Worm (Caenorhabditis elegans) whole organism, mixed stage, embryonic: ENCODE data around the gene rde-11.

Experiments
- M03D4.4 ChIP-seq: sonication (generic microtip); optimal IDR thresholded peaks from 2 replicates; lab custom pipeline; 2017; ENCODE audit warnings: mild to moderate bottlenecking, missing genetic modification characterization, missing compliant biosample characterization
- bed-3 ChIP-seq: fragments of 200-800 bp; sonication (Bioruptor generic); optimal IDR thresholded peaks from 3 replicates; lab custom pipeline; 2018; ENCODE audit warnings: mild to moderate bottlenecking, missing genetic modification characterization, moderate library complexity, missing compliant biosample characterization
- blmp-1 ChIP-seq: fragments of 150-350 bp; optimal IDR thresholded peaks from 2 replicates; lab custom pipeline; 2014; ENCODE audit warnings: missing biosample characterization, missing genetic modification characterization
- ceh-39 ChIP-seq: fragments of 150-350 bp; optimal IDR thresholded peaks from 2 replicates; lab custom pipeline; 2014; ENCODE audit warnings: missing biosample characterization, missing genetic modification characterization
- ceh-43 ChIP-seq: fragments of 200-800 bp; sonication (Bioruptor generic); optimal IDR thresholded peaks from 2 replicates; lab custom pipeline; 2018; ENCODE audit warnings: mild to moderate bottlenecking, missing genetic modification characterization, moderate library complexity, missing compliant biosample characterization
- ceh-83 ChIP-seq: fragments of 200-800 bp; sonication (Bioruptor generic); optimal IDR thresholded peaks from 2 replicates; lab custom pipeline; 2018; ENCODE audit warnings: mild to moderate bottlenecking, missing genetic modification characterization, missing compliant biosample characterization
- ces-1 ChIP-seq: fragments of 150-350 bp; optimal IDR thresholded peaks from 2 replicates; lab custom pipeline; 2014; ENCODE audit warnings: missing biosample characterization, missing genetic modification reagents, missing genetic modification characterization
- cnd-1 ChIP-seq: fragments of 200-800 bp; sonication (Bioruptor generic); optimal IDR thresholded peaks from 2 replicates; lab custom pipeline; 2018; ENCODE audit warnings: mild to moderate bottlenecking, missing genetic modification characterization, missing compliant biosample characterization
- drap-1 ChIP-seq: fragments of 200-800 bp; sonication (Bioruptor generic); optimal IDR thresholded peaks from 3 replicates; lab custom pipeline; 2018; ENCODE audit warnings: mild to moderate bottlenecking, missing genetic modification characterization, missing compliant biosample characterization
- elt-3 ChIP-seq: fragments of 150-350 bp; optimal IDR thresholded peaks from 2 replicates; lab custom pipeline; 2014; ENCODE audit warnings: missing biosample characterization, missing genetic modification characterization
- flh-1 ChIP-seq: fragments of 200-800 bp; sonication (Bioruptor generic); optimal IDR thresholded peaks from 2 replicates; lab custom pipeline; 2018; ENCODE audit warnings: mild to moderate bottlenecking, missing genetic modification characterization, moderate library complexity, missing compliant biosample characterization
- ham-2 ChIP-seq: fragments of 200-800 bp; sonication (Bioruptor generic); optimal IDR thresholded peaks from 2 replicates; lab custom pipeline; 2018; ENCODE audit warnings: mild to moderate bottlenecking, missing genetic modification characterization, missing compliant biosample characterization
- hlh-1 ChIP-seq: fragments of 150-350 bp; optimal IDR thresholded peaks from 2 replicates; lab custom pipeline; 2014; ENCODE audit warnings: missing biosample characterization, missing genetic modification reagents, missing genetic modification characterization
- lin-32 ChIP-seq: fragments of 200-800 bp; sonication (Bioruptor generic); optimal IDR thresholded peaks from 2 replicates; lab custom pipeline; 2018; ENCODE audit warnings: mild to moderate bottlenecking, missing genetic modification characterization, missing compliant biosample characterization
- lsy-2 ChIP-seq: fragments of 150-350 bp; optimal IDR thresholded peaks from 2 replicates; lab custom pipeline; 2014; ENCODE audit warnings: missing biosample characterization, missing genetic modification characterization
- mab-5 ChIP-seq: fragments of 150-350 bp; optimal IDR thresholded peaks from 2 replicates; lab custom pipeline; 2014; ENCODE audit warnings: missing biosample characterization, missing genetic modification characterization
- mls-2 ChIP-seq: sonication (generic microtip); optimal IDR thresholded peaks from 2 replicates; lab custom pipeline; 2016; ENCODE audit warnings: mild to moderate bottlenecking, missing genetic modification characterization, moderate library complexity, missing compliant biosample characterization
- nhr-12 ChIP-seq: fragments of 150-350 bp; optimal IDR thresholded peaks from 2 replicates; lab custom pipeline; 2014; ENCODE audit warnings: missing biosample characterization, missing genetic modification characterization
- nhr-2 ChIP-seq: fragments of 150-350 bp; optimal IDR thresholded peaks from 2 replicates; lab custom pipeline; 2014; ENCODE audit warnings: missing biosample characterization, missing genetic modification characterization
- nhr-237 ChIP-seq: fragments of 150-350 bp; optimal IDR thresholded peaks from 2 replicates; lab custom pipeline; 2014; ENCODE audit warnings: missing biosample characterization, missing genetic modification characterization
- nhr-28 ChIP-seq: fragments of 150-350 bp; optimal IDR thresholded peaks from 2 replicates; lab custom pipeline; 2014; ENCODE audit warnings: missing biosample characterization, missing genetic modification characterization
- nhr-76 ChIP-seq: sonication (generic microtip); optimal IDR thresholded peaks from 2 replicates; lab custom pipeline; 2017; ENCODE audit warnings: missing biosample characterization, missing genetic modification characterization
- pha-4 ChIP-seq: fragments of 150-350 bp; optimal IDR thresholded peaks from 2 replicates; lab custom pipeline; 2018; ENCODE audit warnings: missing biosample characterization, missing genetic modification reagents, missing genetic modification characterization
- sem-2 ChIP-seq: fragments of 200-800 bp; sonication (Bioruptor generic); optimal IDR thresholded peaks from 2 replicates; lab custom pipeline; 2018; ENCODE audit warnings: mild to moderate bottlenecking, missing genetic modification characterization, missing compliant biosample characterization
- snpc-4 ChIP-seq: fragments of 150-350 bp; optimal IDR thresholded peaks from 2 replicates; lab custom pipeline; 2014; ENCODE audit warnings: missing biosample characterization, missing genetic modification characterization
- sptf-1 ChIP-seq: sonication (generic microtip); optimal IDR thresholded peaks from 2 replicates; lab custom pipeline; 2017; ENCODE audit warnings: mild to moderate bottlenecking, missing genetic modification characterization, moderate library complexity, missing compliant biosample characterization
- tbx-8 ChIP-seq: fragments of 200-800 bp; sonication (Bioruptor generic); optimal IDR thresholded peaks from 2 replicates; lab custom pipeline; 2018; ENCODE audit warnings: mild to moderate bottlenecking, missing genetic modification characterization, moderate library complexity, missing compliant biosample characterization
- unc-120 ChIP-seq: sonication (generic microtip); optimal IDR thresholded peaks from 2 replicates; lab custom pipeline; 2017; ENCODE audit warnings: missing genetic modification characterization, missing compliant biosample characterization; ENCODE audit not compliant: poor library complexity, severe bottlenecking
- unc-39 ChIP-seq: fragments of 150-350 bp; optimal IDR thresholded peaks from 2 replicates; lab custom pipeline; 2014; ENCODE audit warnings: missing biosample characterization, missing genetic modification characterization
- unc-62 ChIP-seq: fragments of 150-350 bp; optimal IDR thresholded peaks from 2 replicates; lab custom pipeline; 2014; ENCODE audit warnings: missing biosample characterization, missing genetic modification reagents, missing genetic modification characterization
- zip-8 ChIP-seq: fragments of 150-350 bp; optimal IDR thresholded peaks from 2 replicates; lab custom pipeline; 2014; ENCODE audit warnings: missing biosample characterization, missing genetic modification characterization

The rde-11 gene

DNA sequence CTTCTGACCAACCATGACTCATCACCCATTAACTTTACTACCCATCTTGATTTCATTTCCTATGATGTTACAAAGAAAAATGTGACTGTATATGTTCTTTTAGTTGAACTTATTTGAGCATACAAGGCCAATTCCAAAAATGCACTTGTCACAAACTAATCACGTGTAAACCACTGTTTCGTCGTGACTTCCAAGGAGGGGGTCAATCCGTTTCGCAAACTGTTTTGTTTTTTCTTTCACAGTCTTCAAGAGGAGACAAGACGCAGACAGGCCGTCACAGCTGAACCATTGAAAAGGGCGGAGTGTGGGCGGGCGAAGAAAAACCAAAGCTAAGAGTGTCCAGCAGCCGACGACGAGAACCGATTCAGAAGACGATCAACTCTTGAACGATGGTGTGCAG lies 25.9 kb upstream of the rde-11 start, which contains the start of gene C39E9.8:
Gene C39E9.8 (plus strand): TSS at position 328 of the 400 bp plus-strand sequence.
- no peak for TF ChIP-seq snpc-4 (tag; lab: Kevin White, UChicago)
- TF ChIP-seq nhr-76, result no peak
- TF ChIP-seq sem-2, result no peak
- no peak for TF ChIP-seq mls-2 (tag; lab: Kevin White, UChicago)
- TF ChIP-seq nhr-12 (tag; lab: Kevin White, UChicago), result no peak
- TF ChIP-seq ceh-39 (tag; lab: Kevin White, UChicago), result no peak
- TF ChIP-seq ham-2 (GFP tag; lab: Kevin White, UChicago), result no peak
- no peak for TF ChIP-seq ces-1 (GFP tag; lab: Kevin White, UChicago)
- no peak for TF ChIP-seq M03D4.4 (tag; lab: Kevin White, UChicago)
- TF ChIP-seq flh-1 (GFP tag; lab: Kevin White, UChicago), result no peak
- TF ChIP-seq mab-5 (tag; lab: Kevin White, UChicago), result no peak
- no peak for TF ChIP-seq hlh-1 (tag; lab: Kevin White, UChicago)
- TF ChIP-seq sptf-1 (tag; lab: Kevin White, UChicago), result no peak
- TF ChIP-seq elt-3, result no peak
- TF ChIP-seq cnd-1, result no peak
- no peak for TF ChIP-seq nhr-28 (tag; lab: Kevin White, UChicago)

DNA sequence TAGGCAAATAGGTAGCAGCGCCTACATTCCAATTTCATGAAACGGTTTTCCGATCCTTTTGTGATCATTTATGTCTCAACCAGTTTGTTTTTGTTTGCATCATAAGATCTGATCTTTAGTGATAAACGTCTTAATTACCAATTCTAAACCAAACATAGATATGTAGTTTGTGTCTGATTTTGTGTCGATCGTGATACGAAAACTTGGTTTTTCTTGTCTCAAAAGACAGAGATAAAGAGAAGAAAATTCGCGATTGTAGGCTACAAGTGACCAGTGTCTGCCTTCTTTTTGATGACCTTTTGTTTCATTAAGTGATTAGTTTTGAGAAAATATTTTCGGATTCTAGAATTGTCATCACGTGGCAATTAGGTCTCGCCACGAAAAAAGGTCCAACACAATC lies 24.8 kb upstream of the rde-11 start:
- TF ChIP-seq ceh-43 (GFP tag; lab: Kevin White, UChicago), result no peak
- TF ChIP-seq mls-2 (tag; lab: Kevin White, UChicago), result no peak
- TF ChIP-seq nhr-28 (tag; lab: Kevin White, UChicago), result no peak
- TF ChIP-seq tbx-8 (GFP tag; lab: Kevin White, UChicago), result no peak
- TF ChIP-seq blmp-1 (tag; lab: Kevin White, UChicago), result no peak
- TF ChIP-seq ces-1 (GFP tag; lab: Kevin White, UChicago), result no peak
- TF ChIP-seq pha-4 (tag; lab: Kevin White, UChicago), result no peak
- TF ChIP-seq nhr-2, result no peak
- TF ChIP-seq mab-5 (tag; lab: Kevin White, UChicago), result no peak
- no peak for TF ChIP-seq lsy-2
- no peak for TF ChIP-seq unc-62 (GFP tag; lab: Kevin White, UChicago)
- no peak for TF ChIP-seq unc-39
- no peak for TF ChIP-seq sem-2
- TF ChIP-seq elt-3, result no peak
- TF ChIP-seq nhr-237 (tag; lab: Kevin White, UChicago), result no peak
- TF ChIP-seq hlh-1 (tag; lab: Kevin White, UChicago), result no peak
- TF ChIP-seq bed-3 (GFP tag; lab: Kevin White, UChicago), result no peak
- no peak for TF ChIP-seq ceh-39 (tag; lab: Kevin White, UChicago)
- TF ChIP-seq nhr-76, result no peak
- no peak for TF ChIP-seq unc-120 (tag; lab: Kevin White, UChicago)
- TF ChIP-seq, all 35 proteins: peak for 0

DNA sequence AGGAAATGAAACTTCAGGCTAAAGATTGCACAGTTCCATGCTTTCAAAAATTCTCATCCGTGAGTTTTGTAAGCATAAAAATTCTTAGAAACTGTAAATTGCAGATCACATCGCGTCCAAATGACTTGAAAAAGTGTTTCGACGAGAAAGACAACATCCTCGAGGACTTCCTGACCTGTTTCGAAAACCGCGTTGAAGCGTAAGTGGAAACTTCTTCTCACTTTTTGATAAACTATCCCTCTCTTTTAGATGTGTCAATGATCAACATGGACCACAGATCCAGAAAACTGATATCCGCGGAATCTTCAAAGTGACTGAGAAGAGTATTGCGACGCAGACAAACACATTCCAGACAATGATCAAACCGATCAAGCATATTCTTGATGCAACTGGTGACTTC lies 24.1 kb upstream of the rde-11 start:
- no peak for TF ChIP-seq lsy-2
- no peak for TF ChIP-seq nhr-2
- no peak for TF ChIP-seq ceh-39 (tag; lab: Kevin White, UChicago)
- TF ChIP-seq flh-1 (GFP tag; lab: Kevin White, UChicago), result no peak
- TF ChIP-seq sem-2, result no peak
- TF ChIP-seq, all 35 proteins: peak for 0

DNA sequence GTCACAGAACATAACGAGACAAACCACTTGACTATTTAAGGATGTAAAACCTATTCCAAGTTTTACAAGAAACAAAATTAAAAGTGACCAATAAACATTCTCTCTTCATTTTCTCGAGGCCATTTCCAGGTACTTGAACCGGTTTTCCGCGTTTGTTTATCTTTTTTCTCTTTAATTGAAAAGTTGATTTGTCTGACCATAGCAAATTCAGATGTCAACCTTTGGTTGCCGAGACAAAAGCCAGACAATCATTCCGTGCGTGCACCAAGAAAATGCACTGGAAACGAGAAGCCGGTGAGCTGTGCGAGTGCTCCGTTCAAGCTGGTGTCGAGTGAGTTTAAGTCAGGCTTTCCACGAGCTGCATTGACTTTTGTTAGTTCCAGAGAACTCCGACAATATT lies 22.9 kb upstream of the rde-11 start:
- TF ChIP-seq drap-1 (GFP tag; lab: Kevin White, UChicago) (no peak), ceh-39 (tag; lab: Kevin White, UChicago) (no peak), elt-3 (no peak), blmp-1 (tag; lab: Kevin White, UChicago) (no peak), lin-32 (GFP tag; lab: Kevin White, UChicago) (no peak), nhr-28 (tag; lab: Kevin White, UChicago) (no peak), hlh-1 (tag; lab: Kevin White, UChicago) (no peak), zip-8 (tag; lab: Kevin White, UChicago) (no peak), cnd-1 (no peak), M03D4.4 (tag; lab: Kevin White, UChicago) (no peak), sptf-1 (tag; lab: Kevin White, UChicago) (no peak), bed-3 (GFP tag; lab: Kevin White, UChicago) (no peak), unc-62 (GFP tag; lab: Kevin White, UChicago) (no peak), flh-1 (GFP tag; lab: Kevin White, UChicago) (no peak), unc-120 (tag; lab: Kevin White, UChicago) (no peak), snpc-4 (tag; lab: Kevin White, UChicago) (no peak), ceh-83 (no peak), nhr-237 (tag; lab: Kevin White, UChicago) (no peak)
